Worm (Caenorhabditis elegans): ENCODE measurements around the gene C17H12.3.

The C17H12.3 gene

ce11 chrIV:6747652-6748051 is 47.8 kb downstream of the C17H12.3 start (continued):
- TF ChIP-seq nhr-77 (tag; optimal IDR thresholded peaks at IDR 0.05) (no peak), set-16 (GFP tag; IDR thresholded peaks at IDR 0.05) (no peak), lim-7 (GFP tag; IDR thresholded peaks at IDR 0.05) (no peak), dve-1 (tag; optimal IDR thresholded peaks at IDR 0.05; ENCODE audit: insufficient read depth) (peak; percentile 32), snpc-1.2 (GFP tag; IDR thresholded peaks at IDR 0.05) (0 out of 2 replicates have a peak, but pooled peaks have one; percentile 56), dpl-1 (GFP tag; optimal IDR thresholded peaks at IDR 0.05) (peak; percentile 26), nhr-28 (tag; optimal IDR thresholded peaks at IDR 0.05) (no peak), ceh-32 (tag; optimal IDR thresholded peaks at IDR 0.05; ENCODE audit: poor library complexity) (no peak), Y105C5A.15 (GFP tag; IDR thresholded peaks at IDR 0.05) (no peak), aha-1 (tag) (peak; percentile 0), ama-1 (optimal IDR thresholded peaks at IDR 0.05) (no peak), nhr-48 (tag; optimal IDR thresholded peaks at IDR 0.05) (no peak), nhr-102 (tag; optimal IDR thresholded peaks at IDR 0.05) (no peak), cey-2 (tag; optimal IDR thresholded peaks at IDR 0.05; ENCODE audit: borderline replicate concordance, insufficient read depth) (no peak), nhr-237 (tag; optimal IDR thresholded peaks at IDR 0.05) (no peak), fos-1 (tag; optimal IDR thresholded peaks at IDR 0.05) (no peak), ZK337.2 (GFP tag; IDR thresholded peaks at IDR 0.05) (0 out of 2 replicates have a peak, but pooled peaks have one; percentile 12), nhr-25 (tag; optimal IDR thresholded peaks at IDR 0.05; ENCODE audit: borderline replicate concordance, insufficient read depth) (peak; percentile 35), php-3 (GFP tag; IDR thresholded peaks at IDR 0.05) (no peak), lin-39 (tag; optimal IDR thresholded peaks at IDR 0.05) (no peak), unc-130 (GFP tag; optimal IDR thresholded peaks at IDR 0.05) (peak; percentile 63), madf-9 (GFP tag; conservative IDR thresholded peaks at IDR 0.05) (no peak), ceh-28 (tag; optimal IDR thresholded peaks at IDR 0.05) (no peak), egl-27 (tag; optimal IDR thresholded peaks at IDR 0.05) (no peak), egl-43 (GFP tag; IDR thresholded peaks at IDR 0.05) (no peak), Y75B8A.6 (GFP tag; IDR thresholded peaks at IDR 0.05) (no peak), zip-11 (GFP tag; IDR thresholded peaks at IDR 0.05) (no peak), nhr-42 (GFP tag; IDR thresholded peaks at IDR 0.05) (no peak), mxl-3 (GFP tag; optimal IDR thresholded peaks at IDR 0.05) (no peak), hlh-30 (tag; optimal IDR thresholded peaks at IDR 0.05; ENCODE audit: insufficient read depth) (peak; percentile 12), aly-2 (tag; optimal IDR thresholded peaks at IDR 0.05) (no peak)

- TF ChIP-seq zip-2 (tag; optimal IDR thresholded peaks at IDR 0.05) (no peak), snpc-1.2 (GFP tag; IDR thresholded peaks at IDR 0.05) (0 out of 2 replicates have a peak, but pooled peaks have one; percentile 6), unc-62 (GFP tag; optimal IDR thresholded peaks at IDR 0.05 in 1 of 2) (peak in 1 of 2 experiments; percentile 71), unc-62 (tag; optimal IDR thresholded peaks at IDR 0.05) (no peak), nhr-48 (tag; optimal IDR thresholded peaks at IDR 0.05) (no peak), aly-2 (tag; optimal IDR thresholded peaks at IDR 0.05) (no peak), lin-15B (tag; optimal IDR thresholded peaks at IDR 0.05) (no peak), Y5F2A.4 (GFP tag; optimal IDR thresholded peaks at IDR 0.05) (no peak), F37D6.2 (tag; optimal IDR thresholded peaks at IDR 0.05) (no peak), zfp-2 (tag; optimal IDR thresholded peaks at IDR 0.05) (no peak), zip-11 (GFP tag; IDR thresholded peaks at IDR 0.05) (no peak), F49E8.2 (tag; optimal IDR thresholded peaks at IDR 0.05; ENCODE audit: borderline replicate concordance) (no peak), lim-7 (GFP tag; IDR thresholded peaks at IDR 0.05) (no peak), nhr-25 (tag; optimal IDR thresholded peaks at IDR 0.05; ENCODE audit: borderline replicate concordance, insufficient read depth) (no peak), mep-1 (tag; optimal IDR thresholded peaks at IDR 0.05) (no peak)
Measured at ce11 chrIV:6747083-6747482, 48.3 kb downstream of the C17H12.3 start.
